Worm (Caenorhabditis elegans) whole organism, midembryonic: ENCODE results near the gene K10C2.12.

Experiments used
- T22C8.4 ChIP-seq: fragments of 200-800 bp; sonication (Bioruptor generic); IDR thresholded peaks from 2 replicates; pipeline ENCODE4 v1.3.6; 2022; ENCODE audit warnings: missing genetic modification characterization, missing compliant biosample characterization
- cog-1 ChIP-seq: sonication (generic microtip); optimal IDR thresholded peaks from 2 replicates; lab custom pipeline; 2016; ENCODE audit warnings: missing genetic modification characterization, missing compliant biosample characterization
- flt-1 ChIP-seq: fragments of 200-800 bp; sonication (Bioruptor generic); IDR thresholded peaks from 2 replicates; pipeline ENCODE4 v1.3.6; 2022; ENCODE audit warnings: missing genetic modification characterization, missing compliant biosample characterization
- klf-2 ChIP-seq: fragments of 200-800 bp; sonication (Bioruptor generic); conservative IDR thresholded peaks from 2 replicates; pipeline ENCODE4 v1.3.6; 2022; ENCODE audit warnings: missing genetic modification reagents, missing genetic modification characterization, missing compliant biosample characterization
- med-1 ChIP-seq: sonication (generic microtip); optimal IDR thresholded peaks from 2 replicates; lab custom pipeline; 2017; ENCODE audit warnings: missing genetic modification characterization, mild to moderate bottlenecking, missing compliant biosample characterization, antibody characterized with exemption, missing genetic modification reagents; ENCODE audit not compliant: insufficient read depth
- ref-1 ChIP-seq: fragments of 200-800 bp; sonication (Bioruptor generic); conservative IDR thresholded peaks from 2 replicates; pipeline ENCODE4 v1.3.6; 2022; ENCODE audit warnings: missing genetic modification reagents, missing genetic modification characterization, missing compliant biosample characterization
- tab-1 ChIP-seq: fragments of 200-800 bp; sonication (Bioruptor generic); IDR thresholded peaks from 2 replicates; pipeline ENCODE4 v1.3.6; 2022; ENCODE audit warnings: missing genetic modification characterization, missing compliant biosample characterization
- ztf-23 ChIP-seq: fragments of 200-800 bp; sonication (Bioruptor generic); IDR thresholded peaks from 2 replicates; pipeline ENCODE4 v1.3.6; 2022; ENCODE audit warnings: missing genetic modification reagents, missing genetic modification characterization, missing compliant biosample characterization
- ztf-29 ChIP-seq: fragments of 200-800 bp; sonication (Bioruptor generic); IDR thresholded peaks from 2 replicates; pipeline ENCODE4 v1.3.6; 2022; ENCODE audit warnings: missing genetic modification reagents, missing genetic modification characterization, missing compliant biosample characterization

The K10C2.12 gene

ce11 chrX:6410177-6410765 lies 10.3 kb downstream of the K10C2.12 start, which contains the start of gene mup-2:
Gene mup-2 (minus strand): TSS chrX:6410227.
- TF ChIP-seq ztf-29 (GFP tag; lab: Robert Waterston, UW) (no peak), ztf-23 (GFP tag; lab: Robert Waterston, UW) (0 out of 2 replicates have a peak, but pooled peaks have one; percentile 30), cog-1 (tag; lab: Kevin White, UChicago) (peak; percentile 61), klf-2 (GFP tag; lab: Robert Waterston, UW) (no peak)

ce11 chrX:6408713-6409112 lies 11.9 kb downstream of the K10C2.12 start:
- TF ChIP-seq med-1 (no peak), T22C8.4 (GFP tag; lab: Robert Waterston, UW) (no peak), ztf-23 (GFP tag; lab: Robert Waterston, UW) (no peak)

ce11 chrX:6408286-6408685 lies 12.3 kb downstream of the K10C2.12 start:
- no peak for TF ChIP-seq med-1
- TF ChIP-seq cog-1 (tag; lab: Kevin White, UChicago), result no peak
- no peak for TF ChIP-seq ref-1 (GFP tag; lab: Robert Waterston, UW)
- no peak for TF ChIP-seq ztf-23 (GFP tag; lab: Robert Waterston, UW)

ce11 chrX:6407805-6408204 lies 12.8 kb downstream of the K10C2.12 start:
- TF ChIP-seq tab-1 (GFP tag; lab: Robert Waterston, UW), result no peak
- TF ChIP-seq ztf-29 (GFP tag; lab: Robert Waterston, UW), result no peak
- no peak for TF ChIP-seq cog-1 (tag; lab: Kevin White, UChicago)
- no peak for TF ChIP-seq ztf-23 (GFP tag; lab: Robert Waterston, UW)
- TF ChIP-seq flt-1, result no peak
- TF ChIP-seq T22C8.4 (GFP tag; lab: Robert Waterston, UW), result no peak
- TF ChIP-seq med-1, result no peak
- no peak for TF ChIP-seq ref-1 (GFP tag; lab: Robert Waterston, UW)
- TF ChIP-seq klf-2 (GFP tag; lab: Robert Waterston, UW), result no peak

ce11 chrX:6405905-6406304 lies 14.7 kb downstream of the K10C2.12 start:
- TF ChIP-seq ztf-23 (GFP tag; lab: Robert Waterston, UW), result no peak
- TF ChIP-seq flt-1, result no peak
- no peak for TF ChIP-seq klf-2 (GFP tag; lab: Robert Waterston, UW)
- no peak for TF ChIP-seq ref-1 (GFP tag; lab: Robert Waterston, UW)
- no peak for TF ChIP-seq med-1
- TF ChIP-seq T22C8.4 (GFP tag; lab: Robert Waterston, UW), result no peak
- no peak for TF ChIP-seq tab-1 (GFP tag; lab: Robert Waterston, UW)
- no peak for TF ChIP-seq ztf-29 (GFP tag; lab: Robert Waterston, UW)
- no peak for TF ChIP-seq cog-1 (tag; lab: Kevin White, UChicago)

- TF ChIP-seq flt-1 (no peak), med-1 (no peak), ztf-29 (GFP tag; lab: Robert Waterston, UW) (no peak), klf-2 (GFP tag; lab: Robert Waterston, UW) (no peak), ref-1 (GFP tag; lab: Robert Waterston, UW) (no peak), tab-1 (GFP tag; lab: Robert Waterston, UW) (no peak), cog-1 (tag; lab: Kevin White, UChicago) (no peak), T22C8.4 (GFP tag; lab: Robert Waterston, UW) (no peak), ztf-23 (GFP tag; lab: Robert Waterston, UW) (no peak)
Measured at ce11 chrX:6403122-6403521, 17.5 kb downstream of the K10C2.12 start, which contains the start of gene glt-4. Gene glt-4 (plus strand): TSS chrX:6403422.

- TF ChIP-seq flt-1, result no peak
- TF ChIP-seq cog-1 (tag; lab: Kevin White, UChicago), result no peak
- no peak for TF ChIP-seq tab-1 (GFP tag; lab: Robert Waterston, UW)
- TF ChIP-seq ztf-23 (GFP tag; lab: Robert Waterston, UW), result no peak
- no peak for TF ChIP-seq ref-1 (GFP tag; lab: Robert Waterston, UW)
- no peak for TF ChIP-seq klf-2 (GFP tag; lab: Robert Waterston, UW)
- no peak for TF ChIP-seq T22C8.4 (GFP tag; lab: Robert Waterston, UW)
- no peak for TF ChIP-seq med-1
- TF ChIP-seq ztf-29 (GFP tag; lab: Robert Waterston, UW), result no peak
Measured at ce11 chrX:6399450-6399849, 21.1 kb downstream of the K10C2.12 start.

- TF ChIP-seq flt-1, result no peak
- no peak for TF ChIP-seq cog-1 (tag; lab: Kevin White, UChicago)
Measured at ce11 chrX:6391491-6391890, 29.1 kb downstream of the K10C2.12 start, which contains the start of gene igcm-2. Gene igcm-2 (minus strand): TSS chrX:6391591.

- TF ChIP-seq ref-1 (GFP tag; lab: Robert Waterston, UW) (no peak), flt-1 (no peak), klf-2 (GFP tag; lab: Robert Waterston, UW) (no peak), cog-1 (tag; lab: Kevin White, UChicago) (no peak), tab-1 (GFP tag; lab: Robert Waterston, UW) (no peak), ztf-29 (GFP tag; lab: Robert Waterston, UW) (no peak), med-1 (no peak), ztf-23 (GFP tag; lab: Robert Waterston, UW) (no peak)
Measured at ce11 chrX:6388639-6389038, 31.9 kb downstream of the K10C2.12 start.

ce11 chrX:6385185-6385584 lies 35.4 kb downstream of the K10C2.12 start, which contains the start of gene igdb-3:
Gene igdb-3 (plus strand): TSS chrX:6385485.
- no peak for TF ChIP-seq ztf-29 (GFP tag; lab: Robert Waterston, UW)
- TF ChIP-seq tab-1 (GFP tag; lab: Robert Waterston, UW), result no peak
- TF ChIP-seq ref-1 (GFP tag; lab: Robert Waterston, UW), result no peak
- no peak for TF ChIP-seq flt-1
- no peak for TF ChIP-seq cog-1 (tag; lab: Kevin White, UChicago)
- no peak for TF ChIP-seq klf-2 (GFP tag; lab: Robert Waterston, UW)
- no peak for TF ChIP-seq T22C8.4 (GFP tag; lab: Robert Waterston, UW)
- no peak for TF ChIP-seq med-1
- TF ChIP-seq ztf-23 (GFP tag; lab: Robert Waterston, UW), result no peak
